Worm (Caenorhabditis elegans) whole organism, L4 larva: ENCODE measurements around the gene fbxa-131.

Experiments
- D1046.2 ChIP-seq: fragments of 200-800 bp; sonication (Bioruptor generic); IDR thresholded peaks from 2 replicates; pipeline ENCODE4 v1.3.6; 2022; ENCODE audit warnings: missing genetic modification characterization, missing compliant biosample characterization
- F44E2.7 ChIP-seq: fragments of 200-800 bp; sonication (Bioruptor generic); IDR thresholded peaks from 2 replicates; pipeline ENCODE4 v2.1.2; 2022; ENCODE audit warnings: missing genetic modification characterization, missing compliant biosample characterization
- F49E8.2 ChIP-seq: sonication (generic microtip); optimal IDR thresholded peaks from 2 replicates; lab custom pipeline; 2016; ENCODE audit warnings: missing compliant biosample characterization, mild to moderate bottlenecking, missing genetic modification characterization, borderline replicate concordance
- R02D3.7 ChIP-seq: fragments of 150-350 bp; sonication (generic microtip); optimal IDR thresholded peaks from 3 replicates; lab custom pipeline; 2014; ENCODE audit warnings: missing biosample characterization, missing genetic modification characterization
- T20F7.1 ChIP-seq: fragments of 200-800 bp; sonication (Bioruptor generic); optimal IDR thresholded peaks from 2 replicates; lab custom pipeline; 2018; ENCODE audit warnings: mild to moderate bottlenecking, missing genetic modification characterization, missing compliant biosample characterization
- aha-1 ChIP-seq: fragments of 150-350 bp; peaks from one replicate; lab custom pipeline; 2014; ENCODE audit warnings: missing biosample characterization, missing genetic modification characterization
- aly-2 ChIP-seq: sonication (generic microtip); optimal IDR thresholded peaks from 2 replicates; lab custom pipeline; 2018; ENCODE audit warnings: missing biosample characterization, missing genetic modification characterization
- ama-1 ChIP-seq: fragments of 150-350 bp; optimal IDR thresholded peaks from 2 replicates; lab custom pipeline; 2014; ENCODE audit warnings: inconsistent platforms, mixed read lengths
- attf-4 ChIP-seq: sonication (generic microtip); optimal IDR thresholded peaks from 3 replicates; lab custom pipeline; 2017; ENCODE audit warnings: missing biosample characterization, missing genetic modification characterization
- ceh-20 ChIP-seq: fragments of 200-800 bp; sonication (Bioruptor generic); IDR thresholded peaks from 2 replicates; pipeline ENCODE4 v1.3.6; 2022; ENCODE audit warnings: missing genetic modification reagents, missing genetic modification characterization, missing compliant biosample characterization
- ceh-44 ChIP-seq: fragments of 200-800 bp; sonication (Bioruptor generic); IDR thresholded peaks from 2 replicates; pipeline ENCODE4 v1.3.6; 2022; ENCODE audit warnings: missing genetic modification reagents, missing genetic modification characterization, missing compliant biosample characterization
- ceh-82 ChIP-seq: sonication (generic microtip); optimal IDR thresholded peaks from 2 replicates; lab custom pipeline; 2017; ENCODE audit warnings: missing biosample characterization, missing genetic modification characterization
- dmd-6 ChIP-seq: fragments of 200-800 bp; sonication (Bioruptor generic); IDR thresholded peaks from 2 replicates; pipeline ENCODE4 v1.3.6; 2022; ENCODE audit warnings: missing genetic modification reagents, missing genetic modification characterization, missing compliant biosample characterization
- duxl-1 ChIP-seq: sonication (generic microtip); optimal IDR thresholded peaks from 2 replicates; lab custom pipeline; 2016; ENCODE audit warnings: mild to moderate bottlenecking, missing genetic modification characterization, moderate library complexity, missing compliant biosample characterization; ENCODE audit not compliant: poor library complexity
- egl-43 ChIP-seq: fragments of 200-800 bp; sonication (Bioruptor generic); IDR thresholded peaks from 2 replicates; pipeline ENCODE4 v1.3.6; 2022; ENCODE audit warnings: missing genetic modification reagents, missing genetic modification characterization, missing compliant biosample characterization
- fkh-10 ChIP-seq: fragments of 150-350 bp; optimal IDR thresholded peaks from 2 replicates; lab custom pipeline; 2014; ENCODE audit warnings: missing biosample characterization, missing genetic modification reagents, missing genetic modification characterization
- hmg-1.1 ChIP-seq: fragments of 200-800 bp; sonication (Bioruptor generic); IDR thresholded peaks from 2 replicates; pipeline ENCODE4 v1.3.6; 2022; ENCODE audit warnings: missing genetic modification reagents, missing genetic modification characterization, missing compliant biosample characterization
- lin-1 ChIP-seq: fragments of 200-800 bp; sonication (Bioruptor generic); IDR thresholded peaks from 2 replicates; pipeline ENCODE4 v1.3.6; 2022; ENCODE audit warnings: missing genetic modification reagents, missing genetic modification characterization, missing compliant biosample characterization
- lin-29 ChIP-seq: fragments of 200-800 bp; sonication (Bioruptor generic); IDR thresholded peaks from 2 replicates; pipeline ENCODE4 v1.3.6; 2022; ENCODE audit warnings: missing genetic modification reagents, missing genetic modification characterization, missing compliant biosample characterization
- mdl-1 ChIP-seq, 2 experiments: fragments of 150-350 bp in 1 of 2; sonication (generic microtip) in 1 of 2; optimal IDR thresholded peaks; 2 replicates each; lab custom pipeline; 2014 to 2017; ENCODE audit warnings: missing biosample characterization in 2 of 2, missing genetic modification characterization in 2 of 2
- mdt-29 ChIP-seq: fragments of 200-800 bp; sonication (Bioruptor generic); IDR thresholded peaks from 2 replicates; pipeline ENCODE4 v1.3.6; 2022; ENCODE audit warnings: missing genetic modification reagents, missing genetic modification characterization, missing compliant biosample characterization
- nhr-237 ChIP-seq: sonication (generic microtip); optimal IDR thresholded peaks from 2 replicates; lab custom pipeline; 2017; ENCODE audit warnings: missing biosample characterization, missing genetic modification characterization
- nhr-25 ChIP-seq: sonication (generic microtip); optimal IDR thresholded peaks from 2 replicates; lab custom pipeline; 2017; ENCODE audit warnings: missing genetic modification characterization, mild to moderate bottlenecking, missing compliant biosample characterization, antibody characterized with exemption, moderate library complexity, borderline replicate concordance; ENCODE audit not compliant: insufficient read depth
- nhr-28 ChIP-seq: fragments of 150-350 bp; optimal IDR thresholded peaks from 2 replicates; lab custom pipeline; 2014; ENCODE audit warnings: missing biosample characterization, missing genetic modification characterization
- nhr-41 ChIP-seq: fragments of 200-800 bp; sonication (Bioruptor generic); IDR thresholded peaks from 2 replicates; pipeline ENCODE4 v1.3.6; 2022; ENCODE audit warnings: missing genetic modification reagents, missing genetic modification characterization, missing compliant biosample characterization
- rbr-2 ChIP-seq: sonication (generic microtip); optimal IDR thresholded peaks from 2 replicates; lab custom pipeline; 2016; ENCODE audit warnings: missing genotype, missing genetic modification characterization, missing compliant biosample characterization
- set-16 ChIP-seq: fragments of 200-800 bp; sonication (Bioruptor generic); IDR thresholded peaks from 2 replicates; pipeline ENCODE4 v1.3.6; 2022; ENCODE audit warnings: missing genetic modification reagents, missing genetic modification characterization, missing compliant biosample characterization
- skn-1 ChIP-seq: fragments of 150-350 bp; optimal IDR thresholded peaks from 2 replicates; lab custom pipeline; 2014; ENCODE audit warnings: missing biosample characterization, missing genetic modification characterization
- spr-1 ChIP-seq: sonication (generic microtip); optimal IDR thresholded peaks from 2 replicates; lab custom pipeline; 2016; ENCODE audit warnings: mild to moderate bottlenecking, missing genetic modification characterization, missing compliant biosample characterization
- unc-130 ChIP-seq: sonication (generic microtip); optimal IDR thresholded peaks from 2 replicates; lab custom pipeline; 2016; ENCODE audit warnings: missing genetic modification reagents, missing genetic modification characterization, missing compliant biosample characterization
- zag-1 ChIP-seq: fragments of 150-350 bp; optimal IDR thresholded peaks from 2 replicates; lab custom pipeline; 2014; ENCODE audit warnings: missing biosample characterization, missing genetic modification characterization
- zip-2 ChIP-seq: fragments of 150-350 bp; optimal IDR thresholded peaks from 2 replicates; lab custom pipeline; 2014; ENCODE audit warnings: missing biosample characterization, missing genetic modification characterization
- ztf-11 ChIP-seq: fragments of 150-350 bp; optimal IDR thresholded peaks from 2 replicates; lab custom pipeline; 2014; ENCODE audit warnings: missing biosample characterization, missing genetic modification characterization

fbxa-131 gene

DNA sequence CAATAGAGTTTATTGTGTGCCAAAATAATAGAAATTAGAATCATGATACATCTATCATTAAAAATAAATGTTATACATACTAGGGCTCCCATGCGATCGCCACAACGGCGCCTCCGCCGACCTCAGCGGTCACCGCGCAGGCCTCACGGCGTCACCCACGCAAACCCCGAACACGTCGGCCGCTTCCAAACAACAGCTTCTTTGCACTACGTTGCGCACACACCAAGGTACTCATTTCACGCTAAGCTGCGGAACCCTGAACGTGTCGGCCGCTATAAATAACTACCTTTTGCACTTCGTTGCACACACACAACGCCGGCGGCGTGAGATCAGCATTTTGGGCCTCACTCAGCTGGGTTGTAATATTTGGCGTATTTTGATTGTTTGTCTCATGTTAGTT, 21.1 kb downstream of the fbxa-131 start:
- TF ChIP-seq ama-1 (no peak), mdl-1 (tag; optimal IDR thresholded peaks at IDR 0.05; lab: Kevin White, UChicago) (no peak), fkh-10 (no peak), aha-1 (tag; lab: Kevin White, UChicago) (peak; percentile 77), zag-1 (tag; lab: Kevin White, UChicago) (no peak), R02D3.7 (no peak), lin-29 (GFP tag; lab: Robert Waterston, UW) (no peak), zip-2 (tag; lab: Kevin White, UChicago) (no peak), nhr-41 (no peak), mdt-29 (GFP tag; lab: Robert Waterston, UW) (no peak), T20F7.1 (GFP tag; lab: Kevin White, UChicago) (no peak), nhr-25 (no peak), egl-43 (no peak), F49E8.2 (tag; lab: Kevin White, UChicago) (no peak), set-16 (GFP tag; lab: Robert Waterston, UW) (peak; percentile 77), aly-2 (tag; lab: Kevin White, UChicago) (no peak)

DNA sequence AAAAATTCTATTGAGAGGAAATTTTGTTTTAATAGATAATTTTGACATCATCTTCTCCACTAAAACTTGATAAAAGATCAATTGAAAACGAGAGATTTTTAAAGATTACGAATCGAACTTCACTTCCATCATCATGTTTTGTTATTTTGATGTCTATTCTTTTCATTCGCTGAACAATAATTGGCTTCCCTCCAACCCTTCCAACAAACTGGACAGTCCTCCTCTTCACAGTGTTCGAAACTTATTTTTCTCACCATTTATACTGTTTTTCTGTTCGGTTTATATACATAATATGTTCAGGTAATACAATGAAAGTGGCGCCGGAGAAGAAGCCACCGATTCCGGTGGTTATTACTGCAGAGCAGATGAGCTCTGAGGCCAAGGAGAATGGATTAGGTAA, 22.5 kb downstream of the fbxa-131 start, which contains the start of gene M162.5:
Gene M162.5 (plus strand): TSS at position 301 of the 400 bp plus-strand sequence.
- TF ChIP-seq lin-1 (GFP tag; lab: Robert Waterston, UW) = no peak
- TF ChIP-seq skn-1 (tag; lab: Kevin White, UChicago) = no peak
- peak; percentile 42 for TF ChIP-seq aha-1 (tag; lab: Kevin White, UChicago)

DNA sequence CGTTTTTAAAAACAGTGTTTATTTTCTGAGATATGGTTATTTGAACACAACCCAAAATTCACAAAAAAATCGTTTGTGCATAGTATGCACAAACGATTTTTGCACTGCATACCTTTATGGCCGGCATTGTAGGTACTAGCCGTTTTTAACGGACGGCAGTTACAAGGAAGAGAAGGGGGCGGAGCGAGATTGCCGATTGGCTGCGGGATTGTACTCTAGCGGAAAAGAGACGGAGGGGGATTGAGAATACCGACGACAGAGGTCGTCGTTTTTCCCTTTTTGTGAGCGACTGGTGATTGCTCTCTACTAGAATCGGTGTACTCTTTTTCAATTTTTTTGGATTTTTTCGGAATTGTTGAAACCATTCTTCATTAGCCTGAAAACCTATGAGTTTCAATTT, 29.5 kb downstream of the fbxa-131 start:
- peak; percentile 54 for TF ChIP-seq duxl-1
- no peak for TF ChIP-seq D1046.2

DNA sequence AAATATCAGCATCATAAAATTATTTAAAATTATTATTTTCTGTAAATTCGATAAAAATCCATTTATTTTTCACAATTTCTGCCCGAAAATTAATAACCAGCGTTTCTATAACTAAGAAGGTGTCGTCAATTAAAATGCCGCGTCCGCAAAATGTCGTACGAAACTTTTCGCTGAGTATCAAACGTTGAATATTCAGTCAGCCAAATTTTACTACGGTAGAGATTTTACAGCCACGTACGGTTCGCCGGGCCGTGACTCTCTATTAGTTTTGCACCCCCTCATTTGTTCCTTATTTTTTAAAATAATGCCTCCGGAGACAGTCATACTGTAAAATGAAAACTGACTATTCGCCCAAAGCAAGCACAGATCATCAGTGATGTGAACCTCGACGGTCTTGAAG, 32.6 kb downstream of the fbxa-131 start:
- TF ChIP-seq unc-130 (GFP tag; lab: Kevin White, UChicago) = peak; percentile 49

DNA sequence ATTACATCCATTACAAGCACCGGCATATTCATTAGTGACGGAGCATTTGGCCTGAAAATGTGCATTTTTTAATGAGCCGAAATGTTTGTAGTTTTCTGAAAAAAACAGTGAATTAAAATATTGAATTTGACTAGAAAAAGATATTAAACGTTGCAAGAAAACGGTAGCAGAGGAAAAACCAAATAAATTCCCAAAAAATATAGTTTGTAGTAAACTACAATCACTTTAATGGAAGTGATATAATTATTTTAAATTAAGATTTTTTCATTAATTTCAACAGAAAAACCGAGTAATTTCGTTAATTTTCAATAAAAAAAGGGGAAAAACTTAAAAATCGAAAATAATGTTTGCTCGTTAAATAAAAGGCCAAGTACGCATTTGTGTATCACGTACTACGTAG, 33.4 kb downstream of the fbxa-131 start, which contains the start of gene M162.15:
Gene M162.15 (minus strand): TSS at position 101 of the 400 bp plus-strand sequence.
- no peak for TF ChIP-seq ceh-82 (tag; lab: Kevin White, UChicago)
- no peak for TF ChIP-seq nhr-237 (tag; lab: Kevin White, UChicago)
- no peak for TF ChIP-seq hmg-1.1 (GFP tag; lab: Robert Waterston, UW)
- TF ChIP-seq F44E2.7 (GFP tag; lab: Robert Waterston, UW) = no peak
- no peak for TF ChIP-seq ztf-11 (tag; lab: Kevin White, UChicago)
- TF ChIP-seq spr-1 (tag; lab: Kevin White, UChicago) = no peak
- no peak for TF ChIP-seq zip-2 (tag; lab: Kevin White, UChicago)
- no peak for TF ChIP-seq nhr-25

ce11 chrV:19777227-19777626, 39.0 kb downstream of the fbxa-131 start, which contains the start of gene fbxa-118:
Gene fbxa-118 (minus strand): TSS chrV:19777327.
- TF ChIP-seq ceh-20 (no peak), ceh-44 (GFP tag; lab: Robert Waterston, UW) (no peak), nhr-28 (tag; lab: Kevin White, UChicago) (no peak), nhr-237 (tag; lab: Kevin White, UChicago) (no peak), mdt-29 (GFP tag; lab: Robert Waterston, UW) (no peak), attf-4 (tag; lab: Kevin White, UChicago) (no peak), lin-29 (GFP tag; lab: Robert Waterston, UW) (no peak), rbr-2 (tag; lab: Kevin White, UChicago) (no peak), dmd-6 (no peak)
